Fruit fly (Drosophila melanogaster) whole organism, wandering third instar larva: ENCODE data around the gene CG14130.
A peak's percentile ranks its signal among the peaks of the same experiment; 100 is the strongest.

Experiments used
- Abd-B ChIP-seq: fragments of >200 bp; optimal IDR thresholded peaks from 2 replicates; lab custom pipeline; 2017; ENCODE audit warnings: missing biosample characterization, missing genetic modification characterization
- CG32264 ChIP-seq: fragments of 200-800 bp; sonication (Bioruptor generic); optimal IDR thresholded peaks from 2 replicates; lab custom pipeline; 2016; ENCODE audit warnings: missing biosample characterization, missing genetic modification characterization
- CG9705 ChIP-seq: fragments of 200-800 bp; sonication (Bioruptor generic); optimal IDR thresholded peaks from 2 replicates; lab custom pipeline; 2018; ENCODE audit warnings: missing biosample characterization, mild to moderate bottlenecking, missing genetic modification characterization
- Dfd ChIP-seq: fragments of >200 bp; optimal IDR thresholded peaks from 2 replicates; lab custom pipeline; 2017; ENCODE audit warnings: missing biosample characterization, missing genetic modification characterization
- Dif ChIP-seq: fragments of 200-275, 200-300 bp; sonication (Bioruptor generic); optimal IDR thresholded peaks from 2 replicates; lab custom pipeline; 2018; ENCODE audit warnings: missing biosample characterization, missing genetic modification characterization; ENCODE audit not compliant: partially characterized antibody
- GATAd ChIP-seq: sonication (Bioruptor generic); optimal IDR thresholded peaks from 2 replicates; lab custom pipeline; 2016; ENCODE audit warnings: missing biosample characterization, missing genetic modification characterization
- HLH106 ChIP-seq: fragments of 200-800 bp; optimal IDR thresholded peaks from 3 replicates; lab custom pipeline; 2019; ENCODE audit warnings: missing biosample characterization, mild to moderate bottlenecking, missing genetic modification characterization, moderate library complexity
- Hnf4 ChIP-seq: fragments of 200-800 bp; sonication (Bioruptor generic); optimal IDR thresholded peaks from 2 replicates; lab custom pipeline; 2016; ENCODE audit warnings: missing biosample characterization, mild to moderate bottlenecking, missing genetic modification characterization
- Hr78 ChIP-seq: fragments of >200 bp; optimal IDR thresholded peaks from 2 replicates; lab custom pipeline; 2017; ENCODE audit warnings: missing biosample characterization, missing genetic modification characterization
- Hr83 ChIP-seq: fragments of 200-300 bp; sonication (Bioruptor generic); optimal IDR thresholded peaks from 2 replicates; lab custom pipeline; 2016; ENCODE audit warnings: missing biosample characterization, mild to moderate bottlenecking, missing genetic modification characterization, moderate library complexity; ENCODE audit not compliant: poor library complexity, severe bottlenecking
- Jra ChIP-seq: sonication (Bioruptor generic); optimal IDR thresholded peaks from 2 replicates; lab custom pipeline; 2016; ENCODE audit warnings: missing biosample characterization, missing genetic modification characterization
- Mio ChIP-seq: sonication (Bioruptor generic); optimal IDR thresholded peaks from 2 replicates; lab custom pipeline; 2016; ENCODE audit warnings: missing biosample characterization, missing genetic modification characterization
- Myc ChIP-seq: fragments of >200 bp; optimal IDR thresholded peaks from 2 replicates; lab custom pipeline; 2017
- N ChIP-seq: fragments of >200 bp; optimal IDR thresholded peaks from 2 replicates; lab custom pipeline; 2018; ENCODE audit warnings: missing biosample characterization, missing external identifiers, missing genetic modification characterization
- OdsH ChIP-seq: fragments of 200-800 bp; sonication (Bioruptor generic); optimal IDR thresholded peaks from 2 replicates; lab custom pipeline; 2016; ENCODE audit warnings: missing biosample characterization, mild to moderate bottlenecking, missing genetic modification characterization
- Rel ChIP-seq, 2 experiments: fragments of 200-800 bp; sonication (Bioruptor generic) in 1 of 2; optimal IDR thresholded peaks; 2 replicates in 1 of 2; 3 replicates in 1 of 2; lab custom pipeline; 2016 to 2019; ENCODE audit warnings: mild to moderate bottlenecking in 2 of 2, missing biosample characterization in 2 of 2, missing genetic modification characterization in 2 of 2, moderate library complexity in 1 of 2
- Sp1 ChIP-seq: fragments of 200-800 bp; sonication (Bioruptor generic); optimal IDR thresholded peaks from 3 replicates; lab custom pipeline; 2019; ENCODE audit warnings: missing biosample characterization, mild to moderate bottlenecking, missing genetic modification characterization, moderate library complexity
- Vsx2 ChIP-seq: fragments of 200-300, 225-300 bp; sonication (Bioruptor generic); optimal IDR thresholded peaks from 2 replicates; lab custom pipeline; 2018; ENCODE audit warnings: missing biosample characterization, missing genetic modification characterization; ENCODE audit not compliant: partially characterized antibody
- br ChIP-seq: fragments of 200-800 bp; sonication (Bioruptor generic); optimal IDR thresholded peaks from 2 replicates; lab custom pipeline; 2016; ENCODE audit warnings: missing biosample characterization, missing genetic modification characterization
- brk ChIP-seq: fragments of 200-800 bp; sonication (Bioruptor generic); optimal IDR thresholded peaks from 2 replicates; lab custom pipeline; 2016; ENCODE audit warnings: missing biosample characterization, mild to moderate bottlenecking, missing genetic modification characterization
- dl ChIP-seq, 2 experiments: fragments of 175-275, 200-275 bp in 1 of 2; fragments of 200-275 bp in 1 of 2; sonication (Bioruptor generic); optimal IDR thresholded peaks; lab custom pipeline; 2018; ENCODE audit warnings: mild to moderate bottlenecking in 2 of 2, missing biosample characterization in 2 of 2, missing genetic modification characterization in 2 of 2, moderate library complexity in 2 of 2; ENCODE audit not compliant: partially characterized antibody in 2 of 2, insufficient read depth in 1 of 2
- dmrt93B ChIP-seq: fragments of 200-800 bp; sonication (Bioruptor generic); optimal IDR thresholded peaks from 2 replicates; lab custom pipeline; 2018; ENCODE audit warnings: missing biosample characterization, mild to moderate bottlenecking, missing genetic modification characterization
- dsf ChIP-seq: sonication (Bioruptor generic); optimal IDR thresholded peaks from 2 replicates; lab custom pipeline; 2016; ENCODE audit warnings: missing biosample characterization, missing genetic modification characterization, borderline replicate concordance
- ey ChIP-seq: fragments of 200-800 bp; sonication (Bioruptor generic); optimal IDR thresholded peaks from 2 replicates; lab custom pipeline; 2016; ENCODE audit warnings: missing biosample characterization, missing genetic modification characterization
- foxo ChIP-seq, 2 experiments: fragments of 200-800 bp; sonication (Bioruptor generic); optimal IDR thresholded peaks; 2 replicates in 1 of 2; 3 replicates in 1 of 2; lab custom pipeline; 2016 to 2017; ENCODE audit warnings: missing biosample characterization in 2 of 2, missing genetic modification characterization in 2 of 2
- fru ChIP-seq: fragments of 200-800 bp; sonication (Bioruptor generic); optimal IDR thresholded peaks from 3 replicates; lab custom pipeline; 2016; ENCODE audit warnings: missing biosample characterization, mild to moderate bottlenecking, missing genetic modification characterization
- h ChIP-seq: fragments of 200-800 bp; sonication (Bioruptor generic); optimal IDR thresholded peaks from 3 replicates; lab custom pipeline; 2016; ENCODE audit warnings: missing biosample characterization, mild to moderate bottlenecking, missing genetic modification characterization
- lola ChIP-seq: fragments of >200 bp; optimal IDR thresholded peaks from 2 replicates; lab custom pipeline; 2017; ENCODE audit warnings: missing biosample characterization, missing genetic modification characterization
- pan ChIP-seq: fragments of >200 bp; optimal IDR thresholded peaks from 2 replicates; lab custom pipeline; 2017
- psq ChIP-seq: fragments of 200-800 bp; sonication (Bioruptor generic); optimal IDR thresholded peaks from 3 replicates; lab custom pipeline; 2017; ENCODE audit warnings: missing biosample characterization, mild to moderate bottlenecking, missing genetic modification characterization, moderate library complexity
- rgr ChIP-seq: fragments of 200-800 bp; sonication (Bioruptor generic); optimal IDR thresholded peaks from 3 replicates; lab custom pipeline; 2016; ENCODE audit warnings: missing biosample characterization, mild to moderate bottlenecking, missing genetic modification characterization
- sage ChIP-seq: fragments of 200-800 bp; sonication (Bioruptor generic); optimal IDR thresholded peaks from 2 replicates; lab custom pipeline; 2016; ENCODE audit warnings: missing biosample characterization, mild to moderate bottlenecking, missing genetic modification characterization
- sv ChIP-seq: fragments of 200-800 bp; sonication (Bioruptor generic); optimal IDR thresholded peaks from 3 replicates; lab custom pipeline; 2016; ENCODE audit warnings: missing biosample characterization, missing genetic modification characterization
- tai ChIP-seq: sonication (Bioruptor generic); optimal IDR thresholded peaks from 2 replicates; lab custom pipeline; 2016; ENCODE audit warnings: missing biosample characterization, missing genetic modification characterization
- usp ChIP-seq: fragments of >200 bp; optimal IDR thresholded peaks from 2 replicates; lab custom pipeline; 2017; ENCODE audit warnings: missing biosample characterization, missing genetic modification characterization
- woc ChIP-seq: sonication (Bioruptor generic); optimal IDR thresholded peaks from 2 replicates; lab custom pipeline; 2016; ENCODE audit warnings: missing biosample characterization, mild to moderate bottlenecking, missing genetic modification characterization

CG14130 gene

dm6 chr3L:11832360-11833295 lies 17.4 kb downstream of the CG14130 start:
- no peak for TF ChIP-seq Vsx2 (GFP tag; lab: Kevin White, UChicago)
- no peak for TF ChIP-seq Dif (GFP tag; lab: Kevin White, UChicago)
- TF ChIP-seq h: no peak
- TF ChIP-seq psq (GFP tag; lab: Kevin White, UChicago): no peak
- no peak for TF ChIP-seq CG32264
- no peak for TF ChIP-seq Hr83
- TF ChIP-seq OdsH (GFP tag; lab: Kevin White, UChicago): no peak
- no peak for TF ChIP-seq CG9705 (GFP tag; lab: Kevin White, UChicago)
- no peak for TF ChIP-seq pan (lab: Kevin White, UChicago)
- TF ChIP-seq brk (GFP tag; lab: Kevin White, UChicago): no peak
- no peak for TF ChIP-seq Abd-B
- no peak for TF ChIP-seq dmrt93B (GFP tag; lab: Kevin White, UChicago)

dm6 chr3L:11833296-11833717 lies 18.1 kb downstream of the CG14130 start, which contains the start of gene CycA:
CycA (minus strand) TSS chr3L:11833578.
- no peak for TF ChIP-seq dsf (GFP tag; lab: Kevin White, UChicago)
- no peak for TF ChIP-seq Mio (GFP tag; lab: Kevin White, UChicago)
- TF ChIP-seq sage (GFP tag; lab: Kevin White, UChicago): no peak
- no peak for TF ChIP-seq brk (GFP tag; lab: Kevin White, UChicago)
- no peak for TF ChIP-seq dl (GFP tag; optimal IDR thresholded peaks at IDR 0.05; lab: Kevin White, UChicago; ENCODE audit: insufficient read depth in 1 of 2, partially characterized antibody in 2 of 2)
- no peak for TF ChIP-seq Rel (GFP tag; optimal IDR thresholded peaks at IDR 0.05; lab: Kevin White, UChicago)
- TF ChIP-seq Rel (tag; optimal IDR thresholded peaks at IDR 0.05; lab: Kevin White, UChicago): peak; percentile 57
- TF ChIP-seq GATAd (GFP tag; lab: Kevin White, UChicago): no peak
- TF ChIP-seq Hnf4 (GFP tag; lab: Kevin White, UChicago): no peak
- no peak for TF ChIP-seq Hr78
- TF ChIP-seq usp: no peak
- no peak for TF ChIP-seq CG32264
- TF ChIP-seq psq (GFP tag; lab: Kevin White, UChicago): no peak
- no peak for TF ChIP-seq Myc (lab: Kevin White, UChicago)
- TF ChIP-seq woc (GFP tag; lab: Kevin White, UChicago): no peak
- no peak for TF ChIP-seq Abd-B
- peak; percentile 6 for TF ChIP-seq ey (GFP tag; lab: Kevin White, UChicago)
- TF ChIP-seq fru (GFP tag; lab: Kevin White, UChicago): no peak
- peak in 1 of 2 experiments; percentile 11 for TF ChIP-seq foxo (GFP tag; optimal IDR thresholded peaks at IDR 0.05; lab: Kevin White, UChicago)
- TF ChIP-seq pan (lab: Kevin White, UChicago): no peak
- TF ChIP-seq h: peak; percentile 6
- no peak for TF ChIP-seq CG9705 (GFP tag; lab: Kevin White, UChicago)
- TF ChIP-seq N: no peak
- no peak for TF ChIP-seq Dfd
- TF ChIP-seq Sp1 (GFP tag; lab: Kevin White, UChicago): no peak
- peak; percentile 22 for TF ChIP-seq Vsx2 (GFP tag; lab: Kevin White, UChicago)
- no peak for TF ChIP-seq OdsH (GFP tag; lab: Kevin White, UChicago)
- no peak for TF ChIP-seq lola
- no peak for TF ChIP-seq Jra (GFP tag; lab: Kevin White, UChicago)
- TF ChIP-seq Hr83: no peak
- no peak for TF ChIP-seq HLH106 (tag; lab: Kevin White, UChicago)
- no peak for TF ChIP-seq tai (GFP tag; lab: Kevin White, UChicago)
- no peak for TF ChIP-seq br (GFP tag; lab: Kevin White, UChicago)
- TF ChIP-seq dmrt93B (GFP tag; lab: Kevin White, UChicago): no peak
- peak; percentile 46 for TF ChIP-seq Dif (GFP tag; lab: Kevin White, UChicago)
- TF ChIP-seq sv: no peak
- peak; percentile 22 for TF ChIP-seq rgr (GFP tag; lab: Kevin White, UChicago)
